Worm (Caenorhabditis elegans): ENCODE data around the gene F59A7.7.

The F59A7.7 gene

DNA sequence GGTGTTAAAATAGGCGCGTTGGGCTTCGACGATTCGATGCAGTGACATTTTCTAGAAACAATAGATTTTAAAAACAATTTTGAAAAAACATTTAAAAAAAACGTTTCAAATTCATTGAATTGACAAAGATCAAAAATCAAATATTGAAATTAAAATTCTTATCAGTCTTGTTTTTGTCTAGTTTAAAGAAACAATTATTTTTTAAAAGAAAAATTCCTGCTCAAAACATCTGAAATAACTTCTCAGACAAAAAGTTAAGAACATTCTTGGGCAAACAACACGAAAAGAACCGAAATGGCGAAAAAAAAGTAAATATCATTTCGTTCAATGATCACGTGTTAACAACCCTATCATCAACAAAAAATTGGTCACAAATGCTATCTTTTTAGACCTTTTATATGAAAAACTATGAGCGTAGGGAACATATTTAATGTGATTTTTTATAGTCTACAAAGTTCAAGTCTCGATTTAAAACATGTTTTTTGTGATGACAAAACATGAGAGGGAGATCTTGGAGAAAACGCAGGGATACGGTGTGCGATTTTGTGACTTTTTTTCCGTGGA, 12.3 kb upstream of the F59A7.7 start, which contains the start of gene alh-5:
Gene alh-5, minus strand, starts transcription at position 51 of the 564 bp plus-strand sequence.
- TF ChIP-seq jun-1 (tag; optimal IDR thresholded peaks at IDR 0.05) (peak; percentile 2), nhr-28 (tag; optimal IDR thresholded peaks at IDR 0.05) (no peak), ceh-9 (tag; optimal IDR thresholded peaks at IDR 0.05) (no peak), elt-2 (tag; optimal IDR thresholded peaks at IDR 0.05) (peak; percentile 48), unc-39 (tag; optimal IDR thresholded peaks at IDR 0.05) (no peak), R02D3.7 (tag; optimal IDR thresholded peaks at IDR 0.05) (no peak), mml-1 (tag; optimal IDR thresholded peaks at IDR 0.05) (no peak), nhr-11 (tag; optimal IDR thresholded peaks at IDR 0.05) (no peak), mdl-1 (tag; optimal IDR thresholded peaks at IDR 0.05) (no peak), nhr-76 (tag; optimal IDR thresholded peaks at IDR 0.05) (no peak), ceh-82 (tag; optimal IDR thresholded peaks at IDR 0.05) (no peak), nhr-12 (tag; optimal IDR thresholded peaks at IDR 0.05) (no peak), hmg-11 (tag; optimal IDR thresholded peaks at IDR 0.05) (no peak), pqm-1 (tag; optimal IDR thresholded peaks at IDR 0.05) (peak; percentile 56), egl-27 (tag; optimal IDR thresholded peaks at IDR 0.05) (no peak), ZK546.5 (tag; optimal IDR thresholded peaks at IDR 0.05) (no peak), lin-39 (tag; optimal IDR thresholded peaks at IDR 0.05) (no peak), ceh-16 (tag; optimal IDR thresholded peaks at IDR 0.05) (no peak), eor-1 (tag; optimal IDR thresholded peaks at IDR 0.05) (no peak), nhr-25 (tag; optimal IDR thresholded peaks at IDR 0.05) (no peak), nhr-77 (tag; optimal IDR thresholded peaks at IDR 0.05) (no peak), nfya-1 (tag; optimal IDR thresholded peaks at IDR 0.05; ENCODE audit: insufficient read depth) (no peak), sea-2 (GFP tag; optimal IDR thresholded peaks at IDR 0.05) (no peak), pha-4 (tag; optimal IDR thresholded peaks at IDR 0.05) (peak; percentile 86), egl-5 (tag; optimal IDR thresholded peaks at IDR 0.05) (no peak), ztf-4 (tag; optimal IDR thresholded peaks at IDR 0.05) (no peak)

DNA sequence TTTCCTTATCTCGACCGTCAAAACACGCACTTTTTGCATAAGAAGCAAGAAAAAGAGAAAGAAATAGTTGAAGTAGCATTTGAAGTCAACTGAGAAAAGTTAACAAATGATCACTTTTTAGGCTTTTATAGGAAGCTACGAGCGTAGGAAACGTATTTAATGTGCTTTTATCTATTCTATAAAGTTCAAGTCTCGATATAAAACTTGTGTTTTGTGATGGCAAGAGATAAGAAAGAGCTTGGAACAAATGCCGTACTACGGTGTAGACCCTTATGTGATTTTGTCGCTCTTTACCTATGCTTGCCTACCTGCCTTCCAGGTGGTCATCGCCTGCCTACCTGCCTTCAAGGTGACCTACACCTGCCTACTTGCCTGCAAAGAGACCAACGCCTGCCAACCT, 7.6 kb upstream of the F59A7.7 start, which contains the start of gene clec-206:
Gene clec-206, minus strand, starts transcription at position 101 of the 400 bp plus-strand sequence.
- TF ChIP-seq jun-1 (tag; optimal IDR thresholded peaks at IDR 0.05) (no peak), nfya-1 (tag; optimal IDR thresholded peaks at IDR 0.05; ENCODE audit: insufficient read depth) (no peak), fkh-10 (GFP tag; optimal IDR thresholded peaks at IDR 0.05) (no peak), nhr-76 (tag; optimal IDR thresholded peaks at IDR 0.05) (no peak), lin-39 (tag; optimal IDR thresholded peaks at IDR 0.05) (no peak), nhr-43 (tag; optimal IDR thresholded peaks at IDR 0.05; ENCODE audit: poor library complexity, severe bottlenecking) (no peak), ceh-82 (tag; optimal IDR thresholded peaks at IDR 0.05) (no peak), ceh-28 (tag; optimal IDR thresholded peaks at IDR 0.05) (no peak), R02D3.7 (tag; optimal IDR thresholded peaks at IDR 0.05) (no peak), elt-3 (tag; optimal IDR thresholded peaks at IDR 0.05) (no peak), skn-1 (tag; optimal IDR thresholded peaks at IDR 0.05) (no peak), egl-27 (tag; optimal IDR thresholded peaks at IDR 0.05) (no peak), nhr-11 (tag; optimal IDR thresholded peaks at IDR 0.05) (no peak), elt-1 (tag; optimal IDR thresholded peaks at IDR 0.05) (no peak), pqm-1 (tag; optimal IDR thresholded peaks at IDR 0.05) (no peak), lin-15B (tag; optimal IDR thresholded peaks at IDR 0.05) (no peak), ztf-4 (tag; optimal IDR thresholded peaks at IDR 0.05) (no peak), tbx-2 (tag; optimal IDR thresholded peaks at IDR 0.05) (no peak)

DNA sequence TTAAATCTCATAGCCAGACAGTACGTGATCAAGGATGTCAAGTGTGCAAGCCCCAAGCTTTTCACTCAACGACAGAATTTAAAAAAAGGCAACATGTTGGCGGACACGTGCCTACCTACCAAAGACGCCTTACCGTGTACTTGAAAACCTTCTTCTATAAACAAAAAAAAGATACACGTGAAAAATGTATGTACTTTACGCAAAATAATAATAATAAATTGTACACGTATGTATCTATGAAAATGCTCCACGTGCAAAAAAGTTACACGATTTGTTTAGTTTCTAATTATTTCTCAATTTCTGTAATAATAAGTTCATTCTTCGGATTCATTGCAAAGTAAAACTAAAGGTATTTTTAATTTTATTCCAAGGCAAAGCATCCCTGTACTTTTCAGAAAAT, 7.2 kb upstream of the F59A7.7 start, which contains the start of gene cysl-4:
Gene cysl-4, plus strand, starts transcription at position 301 of the 400 bp plus-strand sequence.
- TF ChIP-seq egl-27 (tag; optimal IDR thresholded peaks at IDR 0.05), result no peak
- no peak for TF ChIP-seq snpc-4 (tag; optimal IDR thresholded peaks at IDR 0.05)
- TF ChIP-seq elt-3 (tag; optimal IDR thresholded peaks at IDR 0.05), result no peak
- TF ChIP-seq nhr-67 (tag; optimal IDR thresholded peaks at IDR 0.05), result no peak
- TF ChIP-seq elt-2 (tag; optimal IDR thresholded peaks at IDR 0.05), result no peak
- no peak for TF ChIP-seq elt-1 (tag; optimal IDR thresholded peaks at IDR 0.05)
- no peak for TF ChIP-seq pha-4 (tag; optimal IDR thresholded peaks at IDR 0.05)
- no peak for TF ChIP-seq pqm-1 (tag; optimal IDR thresholded peaks at IDR 0.05)
- no peak for TF ChIP-seq mdl-1 (tag; optimal IDR thresholded peaks at IDR 0.05)
- TF ChIP-seq nhr-12 (tag; optimal IDR thresholded peaks at IDR 0.05), result no peak
- TF ChIP-seq skn-1 (tag; optimal IDR thresholded peaks at IDR 0.05), result no peak
- TF ChIP-seq nhr-28 (tag; optimal IDR thresholded peaks at IDR 0.05), result no peak
- no peak for TF ChIP-seq lsy-12 (tag; optimal IDR thresholded peaks at IDR 0.05)
- no peak for TF ChIP-seq nhr-43 (tag; optimal IDR thresholded peaks at IDR 0.05; ENCODE audit: poor library complexity, severe bottlenecking)
- no peak for TF ChIP-seq ztf-11 (tag; optimal IDR thresholded peaks at IDR 0.05)
- TF ChIP-seq nhr-76 (tag; optimal IDR thresholded peaks at IDR 0.05), result no peak
